Fruit fly (Drosophila melanogaster): ENCODE data around the gene CG31815.

The CG31815 gene

dm6 chr2L:16591934-16592333 is 13.7 kb upstream of the CG31815 start (continued):
- TF ChIP-seq CG32767 (GFP tag; IDR thresholded peaks at IDR 0.05): no peak
- TF ChIP-seq CG10147 (GFP tag; optimal IDR thresholded peaks at IDR 0.05): no peak
- TF ChIP-seq fu2 (GFP tag; optimal IDR thresholded peaks at IDR 0.05): no peak
- no peak for TF ChIP-seq CG2129 (GFP tag; IDR thresholded peaks at IDR 0.05; ENCODE audit: partially characterized antibody)
- TF ChIP-seq CG2678 (tag; optimal IDR thresholded peaks at IDR 0.05): peak; percentile 64
- TF ChIP-seq CG4730 (GFP tag; IDR thresholded peaks at IDR 0.05): peak; percentile 35; the same call in 1 of the 2 replicates
- no peak for TF ChIP-seq MESR4 (GFP tag; optimal IDR thresholded peaks at IDR 0.05)
- TF ChIP-seq her (GFP tag; optimal IDR thresholded peaks at IDR 0.05): no peak
- TF ChIP-seq CG12769 (tag; optimal IDR thresholded peaks at IDR 0.05): no peak
- TF ChIP-seq TFAM (GFP tag; optimal IDR thresholded peaks at IDR 0.05): no peak
- TF ChIP-seq fd102C (GFP tag; optimal IDR thresholded peaks at IDR 0.05): no peak
- no peak for TF ChIP-seq zen (tag; optimal IDR thresholded peaks at IDR 0.05)
- no peak for TF ChIP-seq Fer2 (tag; optimal IDR thresholded peaks at IDR 0.05)
- TF ChIP-seq CG10543 (GFP tag; optimal IDR thresholded peaks at IDR 0.05): no peak
- TF ChIP-seq btn (GFP tag; optimal IDR thresholded peaks at IDR 0.05): no peak
- TF ChIP-seq zfh2 (GFP tag; optimal IDR thresholded peaks at IDR 0.05): no peak
- TF ChIP-seq crol (GFP tag; IDR thresholded peaks at IDR 0.05): no peak
- TF ChIP-seq sens-2 (GFP tag; IDR thresholded peaks at IDR 0.05): peak; percentile 49; the same call in 1 of the 2 replicates
- no peak for TF ChIP-seq tx (GFP tag; optimal IDR thresholded peaks at IDR 0.05)
- TF ChIP-seq D19A (tag; optimal IDR thresholded peaks at IDR 0.05): peak; percentile 30
- peak; percentile 27 for TF ChIP-seq bab2 (GFP tag; optimal IDR thresholded peaks at IDR 0.05)
- TF ChIP-seq pan (optimal IDR thresholded peaks at IDR 0.05): no peak
- peak in 1 of 2 experiments; percentile 68 for TF ChIP-seq pan (GFP tag; optimal IDR thresholded peaks at IDR 0.05 in 1 of 2, IDR thresholded peaks at IDR 0.05 in 1 of 2)
- no peak for TF ChIP-seq Bgb (GFP tag; IDR thresholded peaks at IDR 0.05; ENCODE audit: partially characterized antibody)
- no peak for TF ChIP-seq Mad (GFP tag; optimal IDR thresholded peaks at IDR 0.05)
- TF ChIP-seq CG17568 (GFP tag; optimal IDR thresholded peaks at IDR 0.05): no peak
- peak; percentile 74 for TF ChIP-seq HLH3B (GFP tag; IDR thresholded peaks at IDR 0.05)
- no peak for TF ChIP-seq CG7963 (GFP tag; IDR thresholded peaks at IDR 0.05; ENCODE audit: partially characterized antibody)
- no peak for TF ChIP-seq CG18011 (GFP tag; optimal IDR thresholded peaks at IDR 0.05)
- TF ChIP-seq CG2199 (GFP tag; IDR thresholded peaks at IDR 0.05): peak; percentile 62; the same call in 1 of the 3 replicates
- TF ChIP-seq pum (GFP tag; optimal IDR thresholded peaks at IDR 0.05): peak; percentile 9
- TF ChIP-seq tup (GFP tag; optimal IDR thresholded peaks at IDR 0.05): no peak
- TF ChIP-seq C15 (GFP tag; IDR thresholded peaks at IDR 0.05): no peak
- TF ChIP-seq Opbp (GFP tag; IDR thresholded peaks at IDR 0.05; ENCODE audit: partially characterized antibody): no peak
- TF ChIP-seq CG1024 (GFP tag; IDR thresholded peaks at IDR 0.05): peak; percentile 56; the same call in 1 of the 2 replicates
- peak; percentile 44 for TF ChIP-seq nom (GFP tag; optimal IDR thresholded peaks at IDR 0.05)
- TF ChIP-seq peb (GFP tag; IDR thresholded peaks at IDR 0.05): no peak; the same call in 1 of the 2 replicates
- TF ChIP-seq B-H1 (GFP tag; IDR thresholded peaks at IDR 0.05): no peak
- no peak for TF ChIP-seq CG34376 (GFP tag; optimal IDR thresholded peaks at IDR 0.05)
- TF ChIP-seq Ptx1 (GFP tag; IDR thresholded peaks at IDR 0.05): no peak; the same call in none of the 2 replicates
- no peak for TF ChIP-seq CG17186 (GFP tag; optimal IDR thresholded peaks at IDR 0.05)
- peak; percentile 37 for TF ChIP-seq Six4 (GFP tag; optimal IDR thresholded peaks at IDR 0.05)
- TF ChIP-seq gt (GFP tag; IDR thresholded peaks at IDR 0.05): 0 out of 2 replicates have a peak, but pooled peaks have one; percentile 23
- no peak for TF ChIP-seq pfk (GFP tag; optimal IDR thresholded peaks at IDR 0.05)
- peak; percentile 90 for TF ChIP-seq ci (GFP tag; IDR thresholded peaks at IDR 0.05)
- TF ChIP-seq mld (GFP tag; IDR thresholded peaks at IDR 0.05; ENCODE audit: partially characterized antibody): no peak
- TF ChIP-seq yki (optimal IDR thresholded peaks at IDR 0.05): no peak
- TF ChIP-seq CG31441 (GFP tag; IDR thresholded peaks at IDR 0.05): peak; percentile 68
- TF ChIP-seq Nf-YA (GFP tag; IDR thresholded peaks at IDR 0.05): peak; percentile 18; the same call in 1 of the 2 replicates
- no peak for TF ChIP-seq CG4854 (GFP tag; optimal IDR thresholded peaks at IDR 0.05)
- peak; percentile 56 for TF ChIP-seq esg (GFP tag; conservative IDR thresholded peaks at IDR 0.05)
